Fruit fly (Drosophila melanogaster): Measurements from ENCODE around the gene Plzf.

Plzf gene

DNA sequence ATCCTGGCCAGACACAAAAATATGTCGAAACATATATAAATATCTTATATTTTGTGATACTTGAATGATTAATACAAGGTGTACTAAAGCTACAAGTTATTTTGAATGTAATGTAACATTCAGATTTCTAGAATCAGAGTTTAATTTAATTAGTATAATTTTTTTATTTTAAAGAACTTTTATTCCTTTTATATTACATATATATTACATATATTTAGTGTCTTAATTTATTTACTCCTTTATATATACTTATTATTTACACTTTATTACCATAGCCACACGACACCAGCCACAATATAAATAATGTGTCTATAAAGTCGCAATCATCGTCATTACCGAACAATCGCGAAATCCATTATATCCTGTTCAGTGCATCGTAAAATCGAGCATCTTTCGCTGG is 42.8 kb upstream of the Plzf start, which contains the start of gene Pex19:
Gene Pex19 (plus strand): TSS at position 301 of the 400 bp plus-strand sequence.
- TF ChIP-seq dsf (GFP tag; optimal IDR thresholded peaks at IDR 0.05; ENCODE audit: borderline replicate concordance) = no peak
- no peak for TF ChIP-seq sv (GFP tag; optimal IDR thresholded peaks at IDR 0.05)
- TF ChIP-seq Abd-B (GFP tag; optimal IDR thresholded peaks at IDR 0.05) = no peak
- TF ChIP-seq usp (GFP tag; optimal IDR thresholded peaks at IDR 0.05) = no peak
- no peak for TF ChIP-seq Vsx2 (GFP tag; optimal IDR thresholded peaks at IDR 0.05; ENCODE audit: partially characterized antibody)
- no peak for TF ChIP-seq dl (GFP tag; optimal IDR thresholded peaks at IDR 0.05; ENCODE audit: insufficient read depth in 1 of 2, partially characterized antibody in 2 of 2)
- TF ChIP-seq Sp1 (GFP tag; optimal IDR thresholded peaks at IDR 0.05) = no peak
- no peak for TF ChIP-seq rgr (GFP tag; optimal IDR thresholded peaks at IDR 0.05)
- no peak for TF ChIP-seq Jra (GFP tag; optimal IDR thresholded peaks at IDR 0.05)
- TF ChIP-seq Myc (optimal IDR thresholded peaks at IDR 0.05) = no peak
- no peak for TF ChIP-seq Mio (GFP tag; optimal IDR thresholded peaks at IDR 0.05)
- no peak for TF ChIP-seq N (GFP tag; optimal IDR thresholded peaks at IDR 0.05)
- no peak for TF ChIP-seq brk (GFP tag; optimal IDR thresholded peaks at IDR 0.05)
- TF ChIP-seq dmrt93B (GFP tag; optimal IDR thresholded peaks at IDR 0.05) = no peak
- TF ChIP-seq psq (GFP tag; optimal IDR thresholded peaks at IDR 0.05) = no peak
- TF ChIP-seq ey (GFP tag; optimal IDR thresholded peaks at IDR 0.05) = no peak
- no peak for TF ChIP-seq Rel (GFP tag; optimal IDR thresholded peaks at IDR 0.05)
- TF ChIP-seq Rel (tag; optimal IDR thresholded peaks at IDR 0.05) = no peak
- TF ChIP-seq fru (GFP tag; optimal IDR thresholded peaks at IDR 0.05) = no peak

DNA sequence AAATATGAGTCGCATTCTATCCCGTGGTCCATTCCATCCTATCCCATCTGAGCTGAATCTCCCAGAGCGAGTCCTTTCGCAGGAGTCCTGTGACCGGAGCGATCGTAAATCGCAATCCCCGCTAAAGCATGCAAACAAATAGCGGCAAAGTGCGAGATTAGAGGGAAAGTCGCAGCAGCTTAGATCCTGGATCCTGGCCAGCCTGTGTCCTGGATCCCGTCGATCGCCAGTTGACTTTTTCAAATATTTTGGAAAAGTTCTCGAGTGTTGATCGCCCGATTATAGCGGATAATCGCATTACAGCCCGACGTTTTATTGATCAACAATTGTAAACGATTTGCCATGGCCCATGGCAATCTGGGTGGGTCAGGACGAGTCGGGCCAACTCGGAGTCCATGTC is 40.4 kb upstream of the Plzf start:
- TF ChIP-seq Myc (optimal IDR thresholded peaks at IDR 0.05) (no peak), GATAd (GFP tag; optimal IDR thresholded peaks at IDR 0.05) (no peak), CG9705 (GFP tag; optimal IDR thresholded peaks at IDR 0.05) (no peak), Dfd (GFP tag; optimal IDR thresholded peaks at IDR 0.05) (no peak), rgr (GFP tag; optimal IDR thresholded peaks at IDR 0.05) (no peak)

DNA sequence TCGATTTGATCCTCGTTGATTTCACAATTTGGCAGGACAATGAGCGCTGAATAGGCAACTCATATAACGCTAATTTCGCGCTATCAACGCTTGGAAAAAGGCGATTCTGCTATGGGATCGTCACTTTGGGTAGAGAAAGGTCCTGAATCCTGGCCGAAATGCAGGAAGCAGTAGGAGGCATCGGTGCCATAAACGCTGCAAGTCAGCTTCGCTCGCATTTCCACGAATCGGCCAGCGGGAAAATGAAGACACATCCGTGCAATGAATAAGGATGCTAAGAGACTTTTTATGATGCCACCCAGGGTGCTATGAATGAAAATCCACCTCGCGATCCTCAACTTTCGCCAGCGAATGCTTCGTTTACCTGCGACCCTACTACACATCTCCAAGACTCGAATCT is 38.7 kb upstream of the Plzf start:
- TF ChIP-seq Sp1 (GFP tag; optimal IDR thresholded peaks at IDR 0.05) (no peak), sage (GFP tag; optimal IDR thresholded peaks at IDR 0.05) (no peak), Dif (GFP tag; optimal IDR thresholded peaks at IDR 0.05; ENCODE audit: partially characterized antibody) (no peak), jim (GFP tag; optimal IDR thresholded peaks at IDR 0.05) (no peak), Hnf4 (GFP tag; optimal IDR thresholded peaks at IDR 0.05) (no peak), psq (GFP tag; optimal IDR thresholded peaks at IDR 0.05) (no peak), sv (GFP tag; optimal IDR thresholded peaks at IDR 0.05) (no peak), lola (GFP tag; optimal IDR thresholded peaks at IDR 0.05) (no peak), ey (GFP tag; optimal IDR thresholded peaks at IDR 0.05) (no peak), CG9705 (GFP tag; optimal IDR thresholded peaks at IDR 0.05) (no peak), Jra (GFP tag; optimal IDR thresholded peaks at IDR 0.05) (no peak), woc (GFP tag; optimal IDR thresholded peaks at IDR 0.05) (no peak), brk (GFP tag; optimal IDR thresholded peaks at IDR 0.05) (no peak), Hr78 (GFP tag; optimal IDR thresholded peaks at IDR 0.05) (no peak), pan (optimal IDR thresholded peaks at IDR 0.05) (no peak), tai (GFP tag; optimal IDR thresholded peaks at IDR 0.05) (no peak), GATAd (GFP tag; optimal IDR thresholded peaks at IDR 0.05) (no peak), foxo (GFP tag; optimal IDR thresholded peaks at IDR 0.05) (no peak), dmrt93B (GFP tag; optimal IDR thresholded peaks at IDR 0.05) (no peak)

DNA sequence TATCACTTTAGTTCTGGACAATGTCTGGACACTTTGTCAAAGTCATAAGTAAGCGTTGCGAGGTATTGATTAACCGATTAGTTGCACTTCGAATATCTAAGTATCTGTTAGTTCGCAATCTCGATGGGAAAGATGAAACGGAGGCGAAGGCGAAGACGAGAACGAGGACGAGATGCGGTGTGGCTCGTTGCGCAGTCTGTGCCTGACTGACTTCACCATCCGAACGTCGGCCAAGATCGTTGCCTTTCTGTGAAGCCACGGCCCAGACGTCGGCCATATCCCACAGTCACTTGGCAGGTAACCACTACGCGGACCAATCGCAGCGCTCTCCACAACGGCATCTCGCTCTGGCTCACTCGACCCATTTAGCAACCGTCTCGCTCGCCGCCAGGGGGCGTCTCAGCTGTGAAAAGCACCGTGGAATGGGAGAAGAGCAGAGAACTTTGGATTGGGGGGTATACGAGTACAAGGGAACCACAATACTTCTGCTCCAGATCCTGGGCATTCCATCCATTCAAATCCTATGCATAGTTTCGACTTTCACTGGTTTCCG is 37.0 kb upstream of the Plzf start, which contains the start of gene prd:
Gene prd (minus strand): TSS at position 209 of the 553 bp plus-strand sequence.
- no peak for TF ChIP-seq ey (GFP tag; optimal IDR thresholded peaks at IDR 0.05)
- TF ChIP-seq CG9705 (GFP tag; optimal IDR thresholded peaks at IDR 0.05) = no peak
- TF ChIP-seq GATAd (GFP tag; optimal IDR thresholded peaks at IDR 0.05) = no peak
- no peak for TF ChIP-seq Hnf4 (GFP tag; optimal IDR thresholded peaks at IDR 0.05)
- no peak for TF ChIP-seq Vsx2 (GFP tag; optimal IDR thresholded peaks at IDR 0.05; ENCODE audit: partially characterized antibody)
- TF ChIP-seq Sp1 (GFP tag; optimal IDR thresholded peaks at IDR 0.05) = no peak
- no peak for TF ChIP-seq jim (GFP tag; optimal IDR thresholded peaks at IDR 0.05)
- no peak for TF ChIP-seq Rel (GFP tag; optimal IDR thresholded peaks at IDR 0.05)
- TF ChIP-seq Rel (tag; optimal IDR thresholded peaks at IDR 0.05) = no peak
- no peak for TF ChIP-seq Dfd (GFP tag; optimal IDR thresholded peaks at IDR 0.05)
- TF ChIP-seq CG32264 (GFP tag; optimal IDR thresholded peaks at IDR 0.05) = no peak
- no peak for TF ChIP-seq brk (GFP tag; optimal IDR thresholded peaks at IDR 0.05)
- no peak for TF ChIP-seq Jra (GFP tag; optimal IDR thresholded peaks at IDR 0.05)
- no peak for TF ChIP-seq woc (GFP tag; optimal IDR thresholded peaks at IDR 0.05)
- TF ChIP-seq Hr78 (GFP tag; optimal IDR thresholded peaks at IDR 0.05) = no peak
- TF ChIP-seq sv (GFP tag; optimal IDR thresholded peaks at IDR 0.05) = no peak
- no peak for TF ChIP-seq dsf (GFP tag; optimal IDR thresholded peaks at IDR 0.05; ENCODE audit: borderline replicate concordance)

Data from whole organism, wandering third instar larva.